Worm (Caenorhabditis elegans) whole organism, midembryonic: Measurements from ENCODE around the gene tag-123.

Source experiments
- cog-1 ChIP-seq: sonication (generic microtip); optimal IDR thresholded peaks from 2 replicates; lab custom pipeline; 2016; ENCODE audit warnings: missing genetic modification characterization, missing compliant biosample characterization
- flt-1 ChIP-seq: fragments of 200-800 bp; sonication (Bioruptor generic); IDR thresholded peaks from 2 replicates; pipeline ENCODE4 v1.3.6; 2022; ENCODE audit warnings: missing genetic modification characterization, missing compliant biosample characterization
- tab-1 ChIP-seq: fragments of 200-800 bp; sonication (Bioruptor generic); IDR thresholded peaks from 2 replicates; pipeline ENCODE4 v1.3.6; 2022; ENCODE audit warnings: missing genetic modification characterization, missing compliant biosample characterization

- TF ChIP-seq tab-1 (GFP tag; lab: Robert Waterston, UW) (no peak), flt-1 (GFP tag; lab: Robert Waterston, UW) (no peak), cog-1 (no peak)
Measured at ce11 chrX:8455590-8456166, 33.8 kb upstream of the tag-123 start, which contains the start of gene dpy-6.
